Worm (Caenorhabditis elegans) whole organism, L1 larva: ENCODE results near the gene M01H9.2.
A peak's percentile ranks its signal among the peaks of the same experiment; 100 is the strongest.

Experiments used
- Y116A8C.19 ChIP-seq: sonication (generic microtip); optimal IDR thresholded peaks from 2 replicates; lab custom pipeline; 2016; ENCODE audit warnings: missing compliant biosample characterization, missing genetic modification characterization, borderline replicate concordance
- alr-1 ChIP-seq: fragments of 200-800 bp; sonication (Bioruptor generic); optimal IDR thresholded peaks from 2 replicates; lab custom pipeline; 2018; ENCODE audit warnings: borderline replicate concordance, mild to moderate bottlenecking, missing genetic modification characterization, missing compliant biosample characterization
- blmp-1 ChIP-seq: fragments of 150-350 bp; optimal IDR thresholded peaks from 2 replicates; lab custom pipeline; 2014; ENCODE audit warnings: missing biosample characterization, missing genetic modification characterization
- ceh-63 ChIP-seq: fragments of 200-800 bp; sonication (Bioruptor generic); optimal IDR thresholded peaks from 2 replicates; lab custom pipeline; 2018; ENCODE audit warnings: mild to moderate bottlenecking, missing genetic modification characterization, missing compliant biosample characterization
- ceh-88 ChIP-seq: fragments of 200-800 bp; sonication (Bioruptor generic); IDR thresholded peaks from 2 replicates; pipeline ENCODE4 v1.3.6; 2022; ENCODE audit warnings: missing genetic modification characterization, missing compliant biosample characterization
- dpl-1 ChIP-seq, 3 experiments: fragments of 150-350 bp in 2 of 3; sonication (generic microtip) in 1 of 3; optimal IDR thresholded peaks; 2 replicates each; lab custom pipeline; 2014 to 2017; ENCODE audit warnings: missing biosample characterization in 3 of 3, missing genetic modification characterization in 3 of 3, missing genetic modification reagents in 3 of 3
- efl-1 ChIP-seq, 4 experiments: fragments of 150-350 bp; optimal IDR thresholded peaks in 3 of 4; peaks in 1 of 4; 1 replicate in 1 of 4; 2 replicates in 3 of 4; lab custom pipeline; 2014; ENCODE audit warnings: missing biosample characterization in 2 of 4, missing genetic modification characterization in 2 of 4, missing genetic modification reagents in 2 of 4
- elt-2 ChIP-seq: sonication (generic microtip); optimal IDR thresholded peaks from 2 replicates; lab custom pipeline; 2016; ENCODE audit warnings: missing genetic modification characterization, mild to moderate bottlenecking, inconsistent platforms, missing compliant biosample characterization, missing genetic modification reagents
- ets-5 ChIP-seq: fragments of 200-800 bp; sonication (Bioruptor generic); IDR thresholded peaks from 2 replicates; pipeline ENCODE4 v1.3.6; 2022; ENCODE audit warnings: missing genetic modification characterization, missing compliant biosample characterization
- fkh-4 ChIP-seq: sonication (generic microtip); optimal IDR thresholded peaks from 2 replicates; lab custom pipeline; 2016; ENCODE audit warnings: missing compliant biosample characterization, missing genetic modification characterization, borderline replicate concordance
- fkh-8 ChIP-seq: sonication (generic microtip); optimal IDR thresholded peaks from 2 replicates; lab custom pipeline; 2016; ENCODE audit warnings: mild to moderate bottlenecking, missing genetic modification characterization, missing compliant biosample characterization
- hlh-17 ChIP-seq: fragments of 200-800 bp; sonication (Bioruptor generic); optimal IDR thresholded peaks from 2 replicates; lab custom pipeline; 2018; ENCODE audit warnings: missing genetic modification characterization, mild to moderate bottlenecking, missing compliant biosample characterization, moderate library complexity, borderline replicate concordance
- hpl-2 ChIP-seq: fragments of 150-350 bp; optimal IDR thresholded peaks from 2 replicates; lab custom pipeline; 2014; ENCODE audit warnings: missing biosample characterization, missing genetic modification reagents, missing genetic modification characterization
- lin-14 ChIP-seq: fragments of 200-800 bp; sonication (Bioruptor generic); optimal IDR thresholded peaks from 2 replicates; lab custom pipeline; 2018; ENCODE audit warnings: mild to moderate bottlenecking, missing genetic modification characterization, moderate library complexity, missing compliant biosample characterization
- lin-35 ChIP-seq, 2 experiments: fragments of 150-350 bp; optimal IDR thresholded peaks; 2 replicates each; lab custom pipeline; 2014; ENCODE audit warnings: missing biosample characterization in 2 of 2, missing genetic modification characterization in 2 of 2, missing genetic modification reagents in 2 of 2
- lir-3 ChIP-seq: sonication (generic microtip); optimal IDR thresholded peaks from 2 replicates; lab custom pipeline; 2016; ENCODE audit warnings: mild to moderate bottlenecking, missing genetic modification characterization, moderate library complexity, missing compliant biosample characterization; ENCODE audit not compliant: poor library complexity
- lsy-2 ChIP-seq, 2 experiments: fragments of 150-350 bp; optimal IDR thresholded peaks; 2 replicates each; lab custom pipeline; 2014; ENCODE audit warnings: missing biosample characterization in 2 of 2, missing genetic modification characterization in 2 of 2
- mep-1 ChIP-seq: fragments of 150-350 bp; optimal IDR thresholded peaks from 2 replicates; lab custom pipeline; 2014; ENCODE audit warnings: missing biosample characterization, missing genetic modification characterization
- nhr-19 ChIP-seq: fragments of 200-800 bp; sonication (Bioruptor generic); conservative IDR thresholded peaks from 2 replicates; pipeline ENCODE4 v1.3.6; 2022; ENCODE audit warnings: missing genetic modification characterization, missing compliant biosample characterization
- nhr-20 ChIP-seq: sonication (generic microtip); optimal IDR thresholded peaks from 2 replicates; lab custom pipeline; 2016; ENCODE audit warnings: mild to moderate bottlenecking, missing genetic modification characterization, missing compliant biosample characterization
- nhr-237 ChIP-seq: fragments of 150-350 bp; optimal IDR thresholded peaks from 2 replicates; lab custom pipeline; 2014; ENCODE audit warnings: missing biosample characterization, missing genetic modification characterization
- nhr-71 ChIP-seq: sonication (generic microtip); optimal IDR thresholded peaks from 2 replicates; lab custom pipeline; 2016; ENCODE audit warnings: mild to moderate bottlenecking, missing genetic modification characterization, moderate library complexity, missing compliant biosample characterization
- nhr-84 ChIP-seq: sonication (generic microtip); optimal IDR thresholded peaks from 2 replicates; lab custom pipeline; 2017; ENCODE audit warnings: missing biosample characterization, missing genetic modification characterization
- nhr-85 ChIP-seq: sonication (generic microtip); peaks from one replicate; lab custom pipeline; 2016; ENCODE audit warnings: missing genetic modification characterization, inconsistent platforms, missing compliant biosample characterization
- pax-3 ChIP-seq: fragments of 200-800 bp; sonication (Bioruptor generic); optimal IDR thresholded peaks from 2 replicates; lab custom pipeline; 2018; ENCODE audit warnings: mild to moderate bottlenecking, missing genetic modification characterization, moderate library complexity, missing compliant biosample characterization
- pqm-1 ChIP-seq: sonication (generic microtip); optimal IDR thresholded peaks from 3 replicates; lab custom pipeline; 2017; ENCODE audit warnings: missing biosample characterization, missing genetic modification characterization
- rnt-1 ChIP-seq: sonication (generic microtip); optimal IDR thresholded peaks from 2 replicates; lab custom pipeline; 2016; ENCODE audit warnings: mild to moderate bottlenecking, missing genetic modification characterization, moderate library complexity, missing compliant biosample characterization
- skn-1 ChIP-seq: fragments of 150-350 bp; optimal IDR thresholded peaks from 2 replicates; lab custom pipeline; 2014; ENCODE audit warnings: missing biosample characterization, missing genetic modification characterization
- snpc-4 ChIP-seq: fragments of 150-350 bp; optimal IDR thresholded peaks from 2 replicates; lab custom pipeline; 2014; ENCODE audit warnings: missing biosample characterization, missing genetic modification characterization
- snu-23 ChIP-seq: sonication (generic microtip); optimal IDR thresholded peaks from 2 replicates; lab custom pipeline; 2016; ENCODE audit warnings: missing genetic modification characterization, missing compliant biosample characterization
- sox-4 ChIP-seq: sonication (generic microtip); optimal IDR thresholded peaks from 2 replicates; lab custom pipeline; 2016; ENCODE audit warnings: missing genetic modification characterization, missing compliant biosample characterization
- sptf-1 ChIP-seq: fragments of 150-350 bp; optimal IDR thresholded peaks from 2 replicates; lab custom pipeline; 2014; ENCODE audit warnings: missing biosample characterization, missing genetic modification characterization
- swsn-7 ChIP-seq: sonication (generic microtip); optimal IDR thresholded peaks from 2 replicates; lab custom pipeline; 2016; ENCODE audit warnings: missing genetic modification characterization, missing compliant biosample characterization
- tbx-2 ChIP-seq: sonication (generic microtip); optimal IDR thresholded peaks from 2 replicates; lab custom pipeline; 2016; ENCODE audit warnings: missing genetic modification characterization, missing compliant biosample characterization
- unc-130 ChIP-seq: fragments of 150-350 bp; optimal IDR thresholded peaks from 2 replicates; lab custom pipeline; 2017; ENCODE audit warnings: missing biosample characterization, missing genetic modification characterization, inconsistent platforms
- unc-30 ChIP-seq: sonication (generic microtip); optimal IDR thresholded peaks from 2 replicates; lab custom pipeline; 2017; ENCODE audit warnings: missing biosample characterization, missing genetic modification characterization

Gene M01H9.2

ce11 chrIV:4490148-4490652 is 27.2 kb upstream of the M01H9.2 start, which contains the start of gene ZK180.7:
Gene ZK180.7, plus strand, starts transcription at chrIV:4490542.
- TF ChIP-seq nhr-19 (GFP tag; lab: Robert Waterston, UW) (no peak), efl-1 (optimal IDR thresholded peaks at IDR 0.05; lab: Kevin White, UChicago) (no peak), efl-1 (GFP tag; optimal IDR thresholded peaks at IDR 0.05 in 1 of 2; lab: Kevin White, UChicago) (peak in 1 of 2 experiments; percentile 69), ceh-63 (peak; percentile 69)

ce11 chrIV:4486738-4487137 is 23.7 kb upstream of the M01H9.2 start, which contains the start of gene trx-3:
Gene trx-3, plus strand, starts transcription at chrIV:4487028.
- no peak for TF ChIP-seq Y116A8C.19
- no peak for TF ChIP-seq dpl-1 (GFP tag; optimal IDR thresholded peaks at IDR 0.05; lab: Kevin White, UChicago)
- TF ChIP-seq pax-3 = no peak
- TF ChIP-seq blmp-1 (tag; lab: Kevin White, UChicago) = no peak
- no peak for TF ChIP-seq sox-4
- TF ChIP-seq hlh-17 (GFP tag; lab: Kevin White, UChicago) = no peak
- no peak for TF ChIP-seq nhr-237
- TF ChIP-seq fkh-8 = no peak
- TF ChIP-seq lin-14 (GFP tag; lab: Kevin White, UChicago) = no peak
- no peak for TF ChIP-seq efl-1 (optimal IDR thresholded peaks at IDR 0.05; lab: Kevin White, UChicago)
- peak in 1 of 2 experiments; percentile 67 for TF ChIP-seq efl-1 (GFP tag; optimal IDR thresholded peaks at IDR 0.05 in 1 of 2; lab: Kevin White, UChicago)
- no peak for TF ChIP-seq lir-3 (tag; lab: Kevin White, UChicago)
- TF ChIP-seq unc-130 (tag; lab: Kevin White, UChicago) = no peak
- peak in 1 of 2 experiments; percentile 22 for TF ChIP-seq lin-35 (GFP tag; optimal IDR thresholded peaks at IDR 0.05; lab: Kevin White, UChicago)
- no peak for TF ChIP-seq mep-1
- peak; percentile 48 for TF ChIP-seq pqm-1 (tag; lab: Kevin White, UChicago)
- TF ChIP-seq skn-1 (tag; lab: Kevin White, UChicago) = no peak
- no peak for TF ChIP-seq nhr-84 (tag; lab: Kevin White, UChicago)
- TF ChIP-seq fkh-4 (tag; lab: Kevin White, UChicago) = no peak
- no peak for TF ChIP-seq nhr-71 (tag; lab: Kevin White, UChicago)
- no peak for TF ChIP-seq hpl-2
- TF ChIP-seq sptf-1 = no peak
- peak; percentile 77 for TF ChIP-seq elt-2 (tag; lab: Kevin White, UChicago)
- TF ChIP-seq snu-23 = no peak
- no peak for TF ChIP-seq rnt-1 (tag; lab: Kevin White, UChicago)
- TF ChIP-seq ceh-88 (GFP tag; lab: Robert Waterston, UW) = no peak
- no peak for TF ChIP-seq swsn-7 (tag; lab: Kevin White, UChicago)
- no peak for TF ChIP-seq alr-1 (tag; lab: Kevin White, UChicago)

ce11 chrIV:4484555-4484954 is 21.5 kb upstream of the M01H9.2 start:
- TF ChIP-seq ets-5 (GFP tag; lab: Robert Waterston, UW) (no peak), lin-35 (GFP tag; optimal IDR thresholded peaks at IDR 0.05; lab: Kevin White, UChicago) (peak in 1 of 2 experiments; percentile 42), nhr-71 (tag; lab: Kevin White, UChicago) (peak; percentile 35), elt-2 (tag; lab: Kevin White, UChicago) (peak; percentile 41), unc-30 (no peak), Y116A8C.19 (no peak), nhr-19 (GFP tag; lab: Robert Waterston, UW) (peak; percentile 20; the same call in 1 of the 2 replicates), lin-14 (GFP tag; lab: Kevin White, UChicago) (peak; percentile 34), nhr-20 (tag; lab: Kevin White, UChicago) (peak; percentile 17), sptf-1 (no peak), snpc-4 (tag; lab: Kevin White, UChicago) (no peak), tbx-2 (no peak), lir-3 (tag; lab: Kevin White, UChicago) (no peak), lsy-2 (tag; optimal IDR thresholded peaks at IDR 0.05; lab: Kevin White, UChicago) (no peak), efl-1 (optimal IDR thresholded peaks at IDR 0.05; lab: Kevin White, UChicago) (no peak), efl-1 (GFP tag; optimal IDR thresholded peaks at IDR 0.05 in 1 of 2; lab: Kevin White, UChicago) (peak in 1 of 2 experiments; percentile 67), nhr-85 (tag; lab: Kevin White, UChicago) (peak; percentile 47)
- TF ChIP-seq, all 84 proteins: peak for 8
